Fruit fly (Drosophila melanogaster): ENCODE measurements around the gene Abl.

DNA sequence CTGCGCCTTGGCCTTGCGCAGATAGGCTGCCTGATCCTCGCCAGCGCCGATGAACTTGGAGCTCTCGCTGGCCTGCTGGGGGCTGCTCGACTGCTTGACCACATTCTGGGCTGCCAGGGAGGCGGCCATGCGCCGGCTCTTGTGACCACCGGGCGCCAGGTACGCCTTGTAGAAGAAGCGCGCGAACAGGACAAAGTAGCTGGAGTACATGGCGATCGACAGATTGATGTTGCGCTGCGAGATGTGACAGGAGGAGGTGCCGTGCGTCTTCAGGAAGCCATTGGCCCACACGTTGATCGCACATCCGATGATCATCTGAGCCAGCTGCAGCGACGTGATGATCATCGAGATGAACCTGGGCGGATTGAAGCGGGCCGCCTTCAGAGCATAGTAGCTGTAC, 2.4 kb upstream of the Abl start:
- TF ChIP-seq Hr78 (GFP tag; optimal IDR thresholded peaks at IDR 0.05) (no peak), usp (GFP tag; optimal IDR thresholded peaks at IDR 0.05) (no peak), HLH106 (tag; optimal IDR thresholded peaks at IDR 0.05) (no peak), Vsx2 (GFP tag; optimal IDR thresholded peaks at IDR 0.05; ENCODE audit: partially characterized antibody) (no peak), Abd-B (GFP tag; optimal IDR thresholded peaks at IDR 0.05) (no peak), GATAd (GFP tag; optimal IDR thresholded peaks at IDR 0.05) (no peak)

Data from whole organism, wandering third instar larva.